Worm (Caenorhabditis elegans) whole organism, L2 larva: Measurements from ENCODE around the gene srh-291.

Experiments used
- C34F6.9 ChIP-seq: fragments of 150-350 bp; optimal IDR thresholded peaks from 2 replicates; lab custom pipeline; 2014; ENCODE audit warnings: missing biosample characterization, missing genetic modification characterization
- F13H6.1 ChIP-seq: sonication (generic microtip); optimal IDR thresholded peaks from 2 replicates; lab custom pipeline; 2016; ENCODE audit warnings: missing genetic modification characterization, missing compliant biosample characterization
- R02D3.7 ChIP-seq: fragments of 150-350 bp; optimal IDR thresholded peaks from 2 replicates; lab custom pipeline; 2014; ENCODE audit warnings: missing biosample characterization, missing genetic modification characterization
- Y55F3AM.14 ChIP-seq: fragments of 200-800 bp; sonication (Bioruptor generic); optimal IDR thresholded peaks from 2 replicates; lab custom pipeline; 2018; ENCODE audit warnings: mild to moderate bottlenecking, missing genetic modification characterization, missing compliant biosample characterization
- alr-1 ChIP-seq: fragments of 150-350 bp; optimal IDR thresholded peaks from 2 replicates; lab custom pipeline; 2014; ENCODE audit warnings: missing biosample characterization, missing genetic modification characterization
- aly-2 ChIP-seq: fragments of 150-350 bp; optimal IDR thresholded peaks from 2 replicates; lab custom pipeline; 2014; ENCODE audit warnings: missing biosample characterization, missing genetic modification characterization
- ama-1 ChIP-seq: fragments of 150-350 bp; optimal IDR thresholded peaks from 2 replicates; lab custom pipeline; 2018; ENCODE audit warnings: inconsistent platforms
- ceh-16 ChIP-seq: fragments of 150-350 bp; optimal IDR thresholded peaks from 2 replicates; lab custom pipeline; 2014; ENCODE audit warnings: missing biosample characterization, missing genetic modification characterization
- ceh-82 ChIP-seq: fragments of 150-350 bp; optimal IDR thresholded peaks from 2 replicates; lab custom pipeline; 2014; ENCODE audit warnings: missing biosample characterization, missing genetic modification characterization
- crh-2 ChIP-seq: sonication (generic microtip); optimal IDR thresholded peaks from 2 replicates; lab custom pipeline; 2017; ENCODE audit warnings: missing biosample characterization, missing genetic modification characterization
- dmd-4 ChIP-seq: sonication (generic microtip); optimal IDR thresholded peaks from 2 replicates; lab custom pipeline; 2017; ENCODE audit warnings: missing biosample characterization, missing genetic modification characterization
- egl-27 ChIP-seq: sonication (generic microtip); optimal IDR thresholded peaks from 3 replicates; lab custom pipeline; 2017; ENCODE audit warnings: missing biosample characterization, missing genetic modification reagents, missing genetic modification characterization
- elt-1 ChIP-seq: fragments of 150-350 bp; optimal IDR thresholded peaks from 2 replicates; lab custom pipeline; 2014; ENCODE audit warnings: missing biosample characterization, missing genetic modification characterization
- elt-3 ChIP-seq: sonication (generic microtip); optimal IDR thresholded peaks from 2 replicates; lab custom pipeline; 2017; ENCODE audit warnings: missing biosample characterization, missing genetic modification characterization
- fos-1 ChIP-seq: fragments of 150-350 bp; optimal IDR thresholded peaks from 2 replicates; lab custom pipeline; 2014; ENCODE audit warnings: missing biosample characterization, missing genetic modification characterization
- lin-11 ChIP-seq: fragments of 150-350 bp; sonication (generic microtip); optimal IDR thresholded peaks from 2 replicates; lab custom pipeline; 2014; ENCODE audit warnings: missing biosample characterization, missing genetic modification characterization, inconsistent platforms, mixed read lengths
- lin-13 ChIP-seq: fragments of 150-350 bp; optimal IDR thresholded peaks from 2 replicates; lab custom pipeline; 2014; ENCODE audit warnings: missing biosample characterization, missing genetic modification reagents, missing genetic modification characterization
- lin-39 ChIP-seq: fragments of 150-350 bp; optimal IDR thresholded peaks from 2 replicates; lab custom pipeline; 2014; ENCODE audit warnings: missing biosample characterization, missing genetic modification reagents, missing genetic modification characterization
- lsy-2 ChIP-seq, 2 experiments: fragments of 150-350 bp in 1 of 2; sonication (generic microtip) in 1 of 2; optimal IDR thresholded peaks; 2 replicates each; lab custom pipeline; 2014 to 2017; ENCODE audit warnings: missing biosample characterization in 2 of 2, missing genetic modification characterization in 2 of 2
- mab-5 ChIP-seq: fragments of 150-350 bp; optimal IDR thresholded peaks from 2 replicates; lab custom pipeline; 2014; ENCODE audit warnings: missing biosample characterization, missing genetic modification characterization
- nhr-10 ChIP-seq: sonication (generic microtip); optimal IDR thresholded peaks from 2 replicates; lab custom pipeline; 2017; ENCODE audit warnings: missing biosample characterization, missing genetic modification characterization
- nhr-11 ChIP-seq: fragments of 150-350 bp; optimal IDR thresholded peaks from 2 replicates; lab custom pipeline; 2014; ENCODE audit warnings: missing biosample characterization, missing genetic modification characterization
- nhr-12 ChIP-seq: fragments of 150-350 bp; optimal IDR thresholded peaks from 2 replicates; lab custom pipeline; 2014; ENCODE audit warnings: missing biosample characterization, missing genetic modification characterization
- nhr-129 ChIP-seq: fragments of 150-350 bp; optimal IDR thresholded peaks from 2 replicates; lab custom pipeline; 2014; ENCODE audit warnings: missing biosample characterization, missing genetic modification characterization
- nhr-21 ChIP-seq: fragments of 150-350 bp; optimal IDR thresholded peaks from 2 replicates; lab custom pipeline; 2014; ENCODE audit warnings: missing biosample characterization, missing genetic modification characterization
- nhr-23 ChIP-seq: fragments of 150-350 bp; optimal IDR thresholded peaks from 2 replicates; lab custom pipeline; 2014; ENCODE audit warnings: missing biosample characterization, missing genetic modification reagents, missing genetic modification characterization
- nhr-237 ChIP-seq: fragments of 150-350 bp; optimal IDR thresholded peaks from 2 replicates; lab custom pipeline; 2014; ENCODE audit warnings: missing biosample characterization, missing genetic modification characterization
- nhr-25 ChIP-seq: fragments of 150-350 bp; sonication (generic microtip); optimal IDR thresholded peaks from 3 replicates; lab custom pipeline; 2014; ENCODE audit warnings: missing biosample characterization, missing genetic modification characterization
- nhr-6 ChIP-seq: fragments of 150-350 bp; optimal IDR thresholded peaks from 2 replicates; lab custom pipeline; 2014; ENCODE audit warnings: missing biosample characterization, missing genetic modification characterization
- peb-1 ChIP-seq: fragments of 150-350 bp; optimal IDR thresholded peaks from 2 replicates; lab custom pipeline; 2014; ENCODE audit warnings: missing biosample characterization, missing genetic modification characterization
- skn-1 ChIP-seq: sonication (generic microtip); optimal IDR thresholded peaks from 2 replicates; lab custom pipeline; 2017; ENCODE audit warnings: missing biosample characterization, missing genetic modification characterization
- sma-3 ChIP-seq: sonication (generic microtip); optimal IDR thresholded peaks from 2 replicates; lab custom pipeline; 2016; ENCODE audit warnings: missing genetic modification reagents, missing genetic modification characterization, missing compliant biosample characterization
- snpc-4 ChIP-seq: fragments of 150-350 bp; optimal IDR thresholded peaks from 2 replicates; lab custom pipeline; 2014; ENCODE audit warnings: missing biosample characterization, missing genetic modification characterization
- unc-62 ChIP-seq: fragments of 150-350 bp; optimal IDR thresholded peaks from 2 replicates; lab custom pipeline; 2014; ENCODE audit warnings: missing biosample characterization, missing genetic modification reagents, missing genetic modification characterization
- zag-1 ChIP-seq: fragments of 150-350 bp; optimal IDR thresholded peaks from 2 replicates; lab custom pipeline; 2014; ENCODE audit warnings: missing biosample characterization, missing genetic modification characterization
- ztf-11 ChIP-seq: sonication (generic microtip); optimal IDR thresholded peaks from 2 replicates; lab custom pipeline; 2017; ENCODE audit warnings: missing biosample characterization, missing genetic modification characterization
- ztf-4 ChIP-seq: fragments of 150-350 bp; optimal IDR thresholded peaks from 2 replicates; lab custom pipeline; 2014; ENCODE audit warnings: missing biosample characterization, missing genetic modification characterization

Gene srh-291

ce11 chrV:17790191-17790590, 15.2 kb upstream of the srh-291 start, which contains the start of gene srh-290:
TSS of gene srh-290 (plus strand) at chrV:17790491.
- TF ChIP-seq fos-1 (tag; lab: Kevin White, UChicago) = no peak
- TF ChIP-seq elt-1 (tag; lab: Kevin White, UChicago) = no peak
- no peak for TF ChIP-seq R02D3.7
- TF ChIP-seq ztf-4 (tag; lab: Kevin White, UChicago) = no peak
- no peak for TF ChIP-seq nhr-12 (tag; lab: Kevin White, UChicago)
- TF ChIP-seq egl-27 (tag; lab: Kevin White, UChicago) = no peak
- no peak for TF ChIP-seq crh-2 (tag; lab: Kevin White, UChicago)
- TF ChIP-seq nhr-25 = no peak
- no peak for TF ChIP-seq unc-62 (GFP tag; lab: Kevin White, UChicago)
- TF ChIP-seq nhr-6 = no peak
- TF ChIP-seq ama-1 = no peak

- no peak for TF ChIP-seq peb-1 (tag; lab: Kevin White, UChicago)
Measured at ce11 chrV:17793986-17794385, 11.4 kb upstream of the srh-291 start, which contains the start of gene srh-289. TSS of gene srh-289 (minus strand) at chrV:17794086.

- TF ChIP-seq nhr-10 (no peak), nhr-23 (tag; lab: Kevin White, UChicago) (no peak), aly-2 (no peak), nhr-129 (no peak), F13H6.1 (no peak), nhr-25 (no peak), lin-11 (no peak), ceh-82 (tag; lab: Kevin White, UChicago) (no peak), fos-1 (tag; lab: Kevin White, UChicago) (no peak), ceh-16 (tag; lab: Kevin White, UChicago) (no peak), nhr-21 (tag; lab: Kevin White, UChicago) (no peak), alr-1 (tag; lab: Kevin White, UChicago) (no peak), skn-1 (tag; lab: Kevin White, UChicago) (no peak), lin-39 (tag; lab: Kevin White, UChicago) (no peak), C34F6.9 (tag; lab: Kevin White, UChicago) (no peak)
Measured at ce11 chrV:17795655-17796054, 9.8 kb upstream of the srh-291 start, which contains the start of gene srh-288. TSS of gene srh-288 (minus strand) at chrV:17795755.

ce11 chrV:17798789-17799188, 6.6 kb upstream of the srh-291 start, which contains the start of gene srx-18:
TSS of gene srx-18 (minus strand) at chrV:17798889.
- TF ChIP-seq ztf-4 (tag; lab: Kevin White, UChicago) (no peak), nhr-11 (tag; lab: Kevin White, UChicago) (no peak), elt-3 (tag; lab: Kevin White, UChicago) (no peak), C34F6.9 (tag; lab: Kevin White, UChicago) (no peak), nhr-10 (no peak), nhr-25 (no peak), lin-13 (GFP tag; lab: Kevin White, UChicago) (no peak), egl-27 (tag; lab: Kevin White, UChicago) (no peak), peb-1 (tag; lab: Kevin White, UChicago) (no peak), skn-1 (tag; lab: Kevin White, UChicago) (no peak), lsy-2 (tag; optimal IDR thresholded peaks at IDR 0.05; lab: Kevin White, UChicago) (no peak), dmd-4 (no peak), nhr-237 (tag; lab: Kevin White, UChicago) (no peak), elt-1 (tag; lab: Kevin White, UChicago) (no peak), fos-1 (tag; lab: Kevin White, UChicago) (no peak), nhr-129 (no peak), Y55F3AM.14 (GFP tag; lab: Kevin White, UChicago) (no peak)

- TF ChIP-seq ztf-4 (tag; lab: Kevin White, UChicago) (no peak), ceh-16 (tag; lab: Kevin White, UChicago) (no peak)
- TF ChIP-seq, all 48 proteins: peak for 0
Measured at ce11 chrV:17800538-17800937, 4.9 kb upstream of the srh-291 start, which contains the start of gene srh-287. TSS of gene srh-287 (plus strand) at chrV:17800838.

ce11 chrV:17802519-17802918, 2.9 kb upstream of the srh-291 start, which contains the start of the genes Y94A7B.11 and srh-292:
TSS of gene Y94A7B.11 (minus strand) at chrV:17802619.
TSS of gene srh-292 (plus strand) at chrV:17802769.
- TF ChIP-seq dmd-4 (no peak), snpc-4 (tag; lab: Kevin White, UChicago) (no peak), elt-1 (tag; lab: Kevin White, UChicago) (no peak), crh-2 (tag; lab: Kevin White, UChicago) (no peak), lin-13 (GFP tag; lab: Kevin White, UChicago) (no peak), nhr-129 (no peak), mab-5 (tag; lab: Kevin White, UChicago) (no peak), fos-1 (tag; lab: Kevin White, UChicago) (no peak), zag-1 (tag; lab: Kevin White, UChicago) (no peak), lsy-2 (tag; optimal IDR thresholded peaks at IDR 0.05; lab: Kevin White, UChicago) (no peak), nhr-237 (tag; lab: Kevin White, UChicago) (no peak), sma-3 (no peak), nhr-23 (tag; lab: Kevin White, UChicago) (no peak), ztf-11 (tag; lab: Kevin White, UChicago) (no peak), unc-62 (GFP tag; lab: Kevin White, UChicago) (no peak), ama-1 (no peak)
